Fruit fly (Drosophila melanogaster): ENCODE data around the gene CG3223.

Gene CG3223

DNA sequence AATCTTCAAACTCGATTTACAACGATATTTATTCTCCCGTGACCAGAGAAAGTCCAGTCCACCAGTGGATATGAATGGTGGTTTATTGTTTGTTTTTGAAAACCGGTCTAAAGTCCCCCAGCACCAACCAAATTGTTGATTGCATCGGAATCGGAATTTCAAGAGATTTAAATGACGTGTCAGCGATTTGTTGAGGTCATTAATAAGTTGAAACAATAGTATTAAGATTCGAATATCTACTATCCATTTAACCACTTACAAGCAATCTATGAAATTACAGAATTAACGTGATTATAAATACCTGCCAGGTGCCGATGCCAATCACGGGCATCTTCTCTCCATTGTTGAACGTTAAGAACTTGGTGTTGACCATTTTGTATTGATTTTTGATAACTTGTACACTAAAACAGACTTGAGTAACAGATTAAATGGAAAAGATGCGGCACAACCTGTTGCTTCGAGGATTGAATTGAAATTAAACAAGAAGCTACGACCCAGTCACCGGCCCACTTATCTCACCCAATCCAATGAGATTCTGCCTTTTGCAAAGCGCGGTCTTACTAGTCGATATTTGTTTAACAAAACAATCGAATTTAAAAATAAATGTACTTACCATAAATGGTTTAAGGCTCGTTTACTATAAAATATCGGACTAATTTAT lies 1.5 kb upstream of the CG3223 start, which contains the start of gene CG2767 (continued):
- no peak for TF ChIP-seq unc-4 (GFP tag; IDR thresholded peaks at IDR 0.05; ENCODE audit: partially characterized antibody)
- TF ChIP-seq CG34422 (GFP tag; IDR thresholded peaks at IDR 0.05), result peak; percentile 32; the same call in 1 of the 3 replicates
- no peak for TF ChIP-seq CG4730 (GFP tag; IDR thresholded peaks at IDR 0.05)
- TF ChIP-seq gem (tag; optimal IDR thresholded peaks at IDR 0.05), result no peak
- no peak for TF ChIP-seq HmgZ (tag; optimal IDR thresholded peaks at IDR 0.05)
- TF ChIP-seq CoRest (tag; optimal IDR thresholded peaks at IDR 0.05), result no peak
- peak; percentile 77 for TF ChIP-seq nom (GFP tag; optimal IDR thresholded peaks at IDR 0.05)
- no peak for TF ChIP-seq lab (GFP tag; optimal IDR thresholded peaks at IDR 0.05)
- TF ChIP-seq Scr (GFP tag; IDR thresholded peaks at IDR 0.05; ENCODE audit: partially characterized antibody), result no peak
- TF ChIP-seq CG9932 (GFP tag; IDR thresholded peaks at IDR 0.05), result no peak
- TF ChIP-seq h (optimal IDR thresholded peaks at IDR 0.05), result no peak
- peak; percentile 84 for TF ChIP-seq Dp (GFP tag; optimal IDR thresholded peaks at IDR 0.05)
- no peak for TF ChIP-seq gsb-n (tag; optimal IDR thresholded peaks at IDR 0.05)
- TF ChIP-seq wor (GFP tag; IDR thresholded peaks at IDR 0.05), result no peak
- no peak for TF ChIP-seq CG10366 (GFP tag; IDR thresholded peaks at IDR 0.05)
- TF ChIP-seq Myb (GFP tag; optimal IDR thresholded peaks at IDR 0.05), result peak; percentile 44
- TF ChIP-seq Taf1 (GFP tag; IDR thresholded peaks at IDR 0.05), result no peak
- TF ChIP-seq CG17328 (GFP tag; IDR thresholded peaks at IDR 0.05), result no peak
- TF ChIP-seq CHES-1-like (GFP tag; optimal IDR thresholded peaks at IDR 0.05), result no peak
- TF ChIP-seq pnt (GFP tag; optimal IDR thresholded peaks at IDR 0.05), result no peak
- TF ChIP-seq Mes4 (GFP tag; optimal IDR thresholded peaks at IDR 0.05), result no peak
- TF ChIP-seq Pdp1 (GFP tag; optimal IDR thresholded peaks at IDR 0.05), result peak in 1 of 2 experiments; percentile 53
- TF ChIP-seq CG2889 (GFP tag; IDR thresholded peaks at IDR 0.05), result no peak
- peak; percentile 73 for TF ChIP-seq CG15601 (tag; optimal IDR thresholded peaks at IDR 0.05)
- TF ChIP-seq CG30431 (GFP tag; optimal IDR thresholded peaks at IDR 0.05), result no peak
- 0 out of 2 replicates have a peak, but pooled peaks have one; percentile 10 for TF ChIP-seq bbx (GFP tag; IDR thresholded peaks at IDR 0.05; ENCODE audit: partially characterized antibody)
- no peak for TF ChIP-seq CG7745 (tag; optimal IDR thresholded peaks at IDR 0.05)
- no peak for TF ChIP-seq ham (GFP tag; IDR thresholded peaks at IDR 0.05)
- peak; percentile 78 for TF ChIP-seq Nf-YC (tag; optimal IDR thresholded peaks at IDR 0.05)
- TF ChIP-seq CG34224 (GFP tag; IDR thresholded peaks at IDR 0.05; ENCODE audit: partially characterized antibody), result no peak; the same call in 2 of the 3 replicates
- no peak for TF ChIP-seq Camta (GFP tag; optimal IDR thresholded peaks at IDR 0.05)
- TF ChIP-seq mirr (GFP tag; optimal IDR thresholded peaks at IDR 0.05), result no peak
- TF ChIP-seq Dref (GFP tag; IDR thresholded peaks at IDR 0.05), result peak; percentile 69
- no peak for TF ChIP-seq ro (GFP tag; IDR thresholded peaks at IDR 0.05)
- TF ChIP-seq CG9797 (GFP tag; optimal IDR thresholded peaks at IDR 0.05), result peak; percentile 45
- TF ChIP-seq CG8765 (GFP tag; IDR thresholded peaks at IDR 0.05), result no peak
- no peak for TF ChIP-seq CG12942 (GFP tag; optimal IDR thresholded peaks at IDR 0.05)
- TF ChIP-seq CG34376 (GFP tag; optimal IDR thresholded peaks at IDR 0.05), result peak; percentile 8
- TF ChIP-seq CG5180 (GFP tag; optimal IDR thresholded peaks at IDR 0.05), result no peak
- TF ChIP-seq Gsc (GFP tag; IDR thresholded peaks at IDR 0.05), result no peak
- TF ChIP-seq nerfin-2 (GFP tag; IDR thresholded peaks at IDR 0.05; ENCODE audit: partially characterized antibody), result no peak
- peak; percentile 12 for TF ChIP-seq oc (tag; optimal IDR thresholded peaks at IDR 0.05)
- TF ChIP-seq Hr51 (GFP tag; optimal IDR thresholded peaks at IDR 0.05), result no peak
- no peak for TF ChIP-seq CG17802 (tag; optimal IDR thresholded peaks at IDR 0.05)
- no peak for TF ChIP-seq Max (GFP tag; optimal IDR thresholded peaks at IDR 0.05)
- no peak for TF ChIP-seq bigmax (GFP tag; optimal IDR thresholded peaks at IDR 0.05)
- no peak for TF ChIP-seq Abd-B (GFP tag; optimal IDR thresholded peaks at IDR 0.05)
- no peak for TF ChIP-seq Med (GFP tag)
- TF ChIP-seq Opbp (GFP tag; IDR thresholded peaks at IDR 0.05; ENCODE audit: partially characterized antibody), result peak; percentile 8; the same call in 2 of the 3 replicates
